Fruit fly (Drosophila melanogaster): Measurements from ENCODE around the gene Larp4B.

Larp4B gene

dm6 chr3L:3259703-3260102 lies 35.1 kb downstream of the Larp4B start:
- TF ChIP-seq row (GFP tag; IDR thresholded peaks at IDR 0.05) = 0 out of 3 replicates have a peak, but pooled peaks have one; percentile 11
- peak; percentile 1 for TF ChIP-seq dmrt99B (tag; optimal IDR thresholded peaks at IDR 0.05)
- no peak for TF ChIP-seq Camta (GFP tag; optimal IDR thresholded peaks at IDR 0.05)
- TF ChIP-seq sens (GFP tag) = peak; percentile 72
- peak; percentile 35; the same call in 1 of the 2 replicates for TF ChIP-seq ranshi (GFP tag; IDR thresholded peaks at IDR 0.05)
- peak; percentile 24 for TF ChIP-seq CG1603 (tag; optimal IDR thresholded peaks at IDR 0.05)
- no peak for TF ChIP-seq zen (tag; optimal IDR thresholded peaks at IDR 0.05)
- peak; percentile 92 for TF ChIP-seq Drgx (GFP tag; IDR thresholded peaks at IDR 0.05)
- peak; percentile 49 for TF ChIP-seq lbe (GFP tag; optimal IDR thresholded peaks at IDR 0.05)
- peak; percentile 5 for TF ChIP-seq nmo (GFP tag; optimal IDR thresholded peaks at IDR 0.05)
- TF ChIP-seq nom (GFP tag; optimal IDR thresholded peaks at IDR 0.05) = peak; percentile 89
- TF ChIP-seq BEAF-32 (GFP tag; optimal IDR thresholded peaks at IDR 0.05) = no peak
- peak; percentile 7 for TF ChIP-seq unpg (GFP tag; optimal IDR thresholded peaks at IDR 0.05)
- peak; percentile 24 for TF ChIP-seq gem (tag; optimal IDR thresholded peaks at IDR 0.05)
- TF ChIP-seq corto (GFP tag; optimal IDR thresholded peaks at IDR 0.05) = peak; percentile 20
- TF ChIP-seq BtbVII (GFP tag; optimal IDR thresholded peaks at IDR 0.05) = no peak
- peak; percentile 9 for TF ChIP-seq phol (tag; optimal IDR thresholded peaks at IDR 0.05)
- TF ChIP-seq Xrp1 (GFP tag; IDR thresholded peaks at IDR 0.05) = peak; percentile 45; the same call in 1 of the 2 replicates
- 0 out of 2 replicates have a peak, but pooled peaks have one; percentile 16 for TF ChIP-seq CG31441 (GFP tag; IDR thresholded peaks at IDR 0.05)
- no peak for TF ChIP-seq CG32532 (GFP tag; IDR thresholded peaks at IDR 0.05)
- TF ChIP-seq CG12236 (GFP tag; optimal IDR thresholded peaks at IDR 0.05) = no peak
- no peak for TF ChIP-seq hbn (GFP tag; IDR thresholded peaks at IDR 0.05; ENCODE audit: partially characterized antibody)
- TF ChIP-seq repo (GFP tag; optimal IDR thresholded peaks at IDR 0.05) = no peak
- TF ChIP-seq Med (GFP tag) = peak; percentile 50
- peak; percentile 42; the same call in 1 of the 2 replicates for TF ChIP-seq Ada2b (GFP tag; IDR thresholded peaks at IDR 0.05)
- no peak for TF ChIP-seq bowl (GFP tag; IDR thresholded peaks at IDR 0.05)
- TF ChIP-seq CG11504 (tag; optimal IDR thresholded peaks at IDR 0.05) = peak; percentile 12
- TF ChIP-seq maf-S (GFP tag; optimal IDR thresholded peaks at IDR 0.05) = no peak
- peak; percentile 16 for TF ChIP-seq CG2712 (tag; optimal IDR thresholded peaks at IDR 0.05)
- TF ChIP-seq CG16813 (GFP tag; IDR thresholded peaks at IDR 0.05; ENCODE audit: partially characterized antibody) = no peak
- 0 out of 3 replicates have a peak, but pooled peaks have one; percentile 16 for TF ChIP-seq CG11695 (GFP tag; IDR thresholded peaks at IDR 0.05)
- no peak for TF ChIP-seq prd (optimal IDR thresholded peaks at IDR 0.05)
- TF ChIP-seq prd (GFP tag; IDR thresholded peaks at IDR 0.05) = peak; percentile 50; the same call in 2 of the 3 replicates
- TF ChIP-seq dysf (GFP tag; IDR thresholded peaks at IDR 0.05) = no peak
- TF ChIP-seq CG18262 (tag; optimal IDR thresholded peaks at IDR 0.05) = peak; percentile 1
- TF ChIP-seq CG4730 (GFP tag; IDR thresholded peaks at IDR 0.05) = 0 out of 2 replicates have a peak, but pooled peaks have one; percentile 27
- peak; percentile 24 to 73 for TF ChIP-seq bsh (GFP tag; optimal IDR thresholded peaks at IDR 0.05)
- TF ChIP-seq CG3407 (GFP tag; optimal IDR thresholded peaks at IDR 0.05) = no peak
- TF ChIP-seq Dref (GFP tag; IDR thresholded peaks at IDR 0.05) = no peak
- TF ChIP-seq lmd (GFP tag; IDR thresholded peaks at IDR 0.05) = peak; percentile 28; the same call in 1 of the 2 replicates
- TF ChIP-seq Ptx1 (GFP tag; IDR thresholded peaks at IDR 0.05) = 0 out of 2 replicates have a peak, but pooled peaks have one; percentile 10
- TF ChIP-seq CG6689 (GFP tag; IDR thresholded peaks at IDR 0.05) = 0 out of 2 replicates have a peak, but pooled peaks have one; percentile 18
- no peak for TF ChIP-seq Oaz (GFP tag; IDR thresholded peaks at IDR 0.05)
- TF ChIP-seq CG11398 (GFP tag; optimal IDR thresholded peaks at IDR 0.05) = no peak
- peak; percentile 27 for TF ChIP-seq Blimp-1 (GFP tag; optimal IDR thresholded peaks at IDR 0.05)

All from whole organism, embryonic.